Worm (Caenorhabditis elegans): ENCODE results near the gene ccg-1.
"Not testable (repeated sequence)": the region's sequence is repeated elsewhere in the genome, so short reads cannot be mapped to it uniquely, and the experiment has no call there.

The ccg-1 gene

ce11 chrIV:15318982-15319381 lies 43.4 kb upstream of the ccg-1 start, which contains the start of gene Y73F8A.14:
Y73F8A.14 (minus strand) TSS chrIV:15319082.
- TF ChIP-seq nhr-76, snpc-4, ztf-11 (tag; optimal IDR thresholded peaks at IDR 0.05): not testable (repeated sequence)

ce11 chrIV:15318320-15318719 lies 42.7 kb upstream of the ccg-1 start:
- TF ChIP-seq snpc-1.2 (GFP tag; IDR thresholded peaks at IDR 0.05) = peak; percentile 98
- peak; percentile 27; the same call in 1 of the 2 replicates for TF ChIP-seq pha-4 (GFP tag; IDR thresholded peaks at IDR 0.05)
- not testable (repeated sequence) for TF ChIP-seq pha-4 (tag; optimal IDR thresholded peaks at IDR 0.05)
- TF ChIP-seq F26F4.8 (GFP tag; conservative IDR thresholded peaks at IDR 0.05) = peak; percentile 58; the same call in 1 of the 2 replicates

- TF ChIP-seq unc-62 (GFP tag; optimal IDR thresholded peaks at IDR 0.05 in 1 of 2) = peak in 1 of 2 experiments; percentile 94
- TF ChIP-seq unc-62 (tag; optimal IDR thresholded peaks at IDR 0.05) = no peak
- no peak for TF ChIP-seq T20F7.1 (GFP tag; optimal IDR thresholded peaks at IDR 0.05)
- TF ChIP-seq snpc-1.2 (GFP tag; IDR thresholded peaks at IDR 0.05) = 0 out of 2 replicates have a peak, but pooled peaks have one; percentile 31
Observed at ce11 chrIV:15315502-15315901, 39.9 kb upstream of the ccg-1 start.

DNA sequence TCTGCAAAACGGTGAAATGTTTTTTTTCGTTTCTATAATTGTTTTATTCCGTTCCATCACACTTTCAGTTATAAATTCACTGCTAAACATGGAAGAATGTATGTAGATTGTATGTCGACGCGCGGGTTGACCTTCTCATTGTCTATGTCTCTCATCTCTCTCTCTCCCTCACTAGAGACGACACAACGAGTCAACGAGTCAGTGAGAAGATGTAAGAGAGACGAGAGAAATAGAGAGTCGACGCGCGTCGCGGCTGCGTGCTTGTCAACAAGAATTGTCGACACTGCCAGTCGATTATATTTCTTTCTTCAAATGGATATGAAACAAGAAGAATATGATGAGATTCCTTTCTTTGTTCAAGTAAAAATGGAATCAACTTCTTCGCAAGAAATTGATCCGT lies 36.4 kb upstream of the ccg-1 start, which contains the start of gene Y73F8A.13:
Y73F8A.13 (plus strand) TSS at position 240 of the 400 bp plus-strand sequence.
- peak; percentile 3 for TF ChIP-seq lin-13 (GFP tag; optimal IDR thresholded peaks at IDR 0.05)
- TF ChIP-seq daf-16 (GFP tag; optimal IDR thresholded peaks at IDR 0.05) = no peak
- TF ChIP-seq daf-16 (tag; optimal IDR thresholded peaks at IDR 0.05) = peak; percentile 55
- TF ChIP-seq spr-1 (tag; optimal IDR thresholded peaks at IDR 0.05) = no peak

DNA sequence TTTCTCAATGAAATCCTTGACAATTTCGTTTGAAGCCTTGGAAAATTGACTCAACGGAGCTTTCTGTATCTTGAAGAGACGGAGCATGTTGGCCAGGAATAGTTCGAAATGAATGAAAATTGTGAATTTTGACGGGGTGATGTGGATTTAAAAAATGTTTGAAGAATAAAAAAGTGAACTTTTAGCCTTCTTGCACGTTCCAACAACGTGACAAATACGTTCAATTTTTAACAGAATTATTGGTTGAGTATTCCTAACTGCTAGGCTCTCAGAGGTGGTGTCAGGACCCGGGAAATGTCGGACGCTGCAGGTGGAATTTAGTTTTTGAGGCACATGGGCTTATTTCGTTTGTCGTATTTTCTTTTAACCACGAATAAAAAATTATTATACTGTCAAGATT lies 36.0 kb upstream of the ccg-1 start, which contains the start of gene Y73F8A.12:
Y73F8A.12 (minus strand) TSS at position 101 of the 400 bp plus-strand sequence.
- not testable (repeated sequence) for TF ChIP-seq egl-27 (tag; optimal IDR thresholded peaks at IDR 0.05); nhr-111 (GFP tag; optimal IDR thresholded peaks at IDR 0.05); ztf-11 (tag; optimal IDR thresholded peaks at IDR 0.05)

DNA sequence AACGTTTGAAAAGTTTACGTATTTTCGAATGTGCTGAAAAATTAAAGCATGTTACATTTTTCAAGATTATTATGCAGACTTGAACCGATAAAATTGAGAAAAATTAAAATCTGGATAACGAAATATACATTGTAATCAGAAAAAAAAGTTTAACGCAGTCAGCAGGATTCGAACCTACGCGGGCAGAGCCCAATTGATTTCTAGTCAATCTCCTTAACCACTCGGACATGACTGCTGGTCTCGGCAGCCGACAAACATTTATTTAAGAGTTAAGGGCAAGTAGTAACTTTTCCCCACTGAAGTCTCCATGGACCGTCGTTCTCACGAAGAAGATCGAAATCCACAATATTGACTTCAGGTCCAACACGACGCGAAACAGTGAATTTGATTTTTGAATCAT lies 35.4 kb upstream of the ccg-1 start:
- TF ChIP-seq snpc-1.2 (GFP tag; IDR thresholded peaks at IDR 0.05) (peak; percentile 97), lin-38 (GFP tag; IDR thresholded peaks at IDR 0.05) (peak; percentile 34)

DNA sequence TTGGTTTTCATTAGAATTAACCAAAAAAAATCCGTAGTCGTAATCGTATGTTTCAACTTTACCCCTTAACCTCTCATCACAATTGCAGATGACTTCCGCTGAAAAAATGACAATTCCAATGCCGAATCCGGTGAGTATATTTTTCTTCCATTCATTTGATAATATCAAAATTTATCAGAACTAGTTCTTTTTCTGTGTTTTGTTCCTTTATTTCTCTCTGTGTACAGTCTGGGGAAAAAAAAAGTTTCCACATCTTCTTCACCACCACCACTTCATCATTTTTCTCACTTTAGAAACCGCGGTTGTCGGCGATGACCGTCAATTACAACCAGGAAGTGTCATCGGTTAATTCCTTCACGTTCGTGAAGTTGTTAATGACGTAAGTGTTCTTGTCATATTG lies 26.5 kb upstream of the ccg-1 start, which contains the start of gene best-21:
best-21 (plus strand) TSS at position 301 of the 400 bp plus-strand sequence.
- TF ChIP-seq snpc-4 (tag; optimal IDR thresholded peaks at IDR 0.05) = no peak

- TF ChIP-seq hif-1 (tag; optimal IDR thresholded peaks at IDR 0.05) (no peak), mdl-1 (tag; optimal IDR thresholded peaks at IDR 0.05) (no peak), unc-62 (GFP tag; optimal IDR thresholded peaks at IDR 0.05 in 1 of 2) (peak in 1 of 2 experiments; percentile 72), unc-62 (tag; optimal IDR thresholded peaks at IDR 0.05) (no peak)
Observed at ce11 chrIV:15300041-15300440, 24.4 kb upstream of the ccg-1 start.

DNA sequence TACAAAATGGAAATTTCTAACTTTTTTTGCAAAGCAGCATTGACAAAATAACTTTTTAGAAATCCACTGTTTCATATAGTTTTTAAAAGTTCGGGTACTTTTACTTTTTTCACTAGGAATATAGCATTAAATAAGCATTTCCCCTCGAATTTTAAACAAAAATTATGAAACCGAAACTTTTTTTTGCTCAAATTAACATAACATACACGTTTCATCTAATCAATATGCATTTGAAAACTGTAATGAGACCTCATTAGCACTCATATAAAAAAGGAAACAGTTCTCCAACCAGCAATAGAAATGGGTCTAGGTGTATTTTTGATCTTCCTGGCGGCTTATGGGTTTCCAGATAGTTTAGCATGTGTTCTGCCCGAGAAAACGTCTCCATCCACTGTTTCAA lies 18.4 kb upstream of the ccg-1 start, which contains the start of gene Y73F8A.10:
Y73F8A.10 (plus strand) TSS at position 301 of the 400 bp plus-strand sequence.
- TF ChIP-seq nhr-28 (tag; optimal IDR thresholded peaks at IDR 0.05) = no peak
- TF ChIP-seq snpc-1.2 (GFP tag; IDR thresholded peaks at IDR 0.05) = 0 out of 2 replicates have a peak, but pooled peaks have one; percentile 53
- TF ChIP-seq zip-11 (GFP tag; IDR thresholded peaks at IDR 0.05) = no peak

- TF ChIP-seq aha-1 (tag) = peak; percentile 33
- no peak for TF ChIP-seq pha-4 (GFP tag; IDR thresholded peaks at IDR 0.05)
- TF ChIP-seq pha-4 (tag; optimal IDR thresholded peaks at IDR 0.05) = no peak
Observed at ce11 chrIV:15291607-15292006, 16.0 kb upstream of the ccg-1 start, which contains the start of gene pqn-91. pqn-91 (plus strand) TSS chrIV:15291907.

Data from whole organism, L4 larva.